Fruit fly (Drosophila melanogaster): ENCODE results near the gene muc.

dm6 chr2L:7398528-7398927 is 28.1 kb upstream of the muc start, which contains the start of gene CG5160:
- no peak for TF ChIP-seq CG10348 (GFP tag; IDR thresholded peaks at IDR 0.05)
- no peak for TF ChIP-seq CG14655 (GFP tag; optimal IDR thresholded peaks at IDR 0.05)
- TF ChIP-seq CG9948 (tag; optimal IDR thresholded peaks at IDR 0.05): no peak
- no peak for TF ChIP-seq CG12605 (GFP tag; IDR thresholded peaks at IDR 0.05)
- no peak for TF ChIP-seq CG8301 (tag; optimal IDR thresholded peaks at IDR 0.05)
- no peak for TF ChIP-seq EcR (GFP tag; optimal IDR thresholded peaks at IDR 0.05)
- no peak for TF ChIP-seq Pif1B (GFP tag; optimal IDR thresholded peaks at IDR 0.05)
- no peak for TF ChIP-seq CG13204 (GFP tag; optimal IDR thresholded peaks at IDR 0.05)
- no peak for TF ChIP-seq Snoo (tag; optimal IDR thresholded peaks at IDR 0.05)
- TF ChIP-seq CG32121 (GFP tag; IDR thresholded peaks at IDR 0.05): no peak
- no peak for TF ChIP-seq CG4496 (GFP tag; IDR thresholded peaks at IDR 0.05)
- no peak for TF ChIP-seq CG15710 (tag; optimal IDR thresholded peaks at IDR 0.05)
- TF ChIP-seq gl (tag; optimal IDR thresholded peaks at IDR 0.05): no peak
